Fruit fly (Drosophila melanogaster): ENCODE results near the gene RpS21.
A peak's percentile ranks its signal among the peaks of the same experiment; 100 is the strongest.

The RpS21 gene

DNA sequence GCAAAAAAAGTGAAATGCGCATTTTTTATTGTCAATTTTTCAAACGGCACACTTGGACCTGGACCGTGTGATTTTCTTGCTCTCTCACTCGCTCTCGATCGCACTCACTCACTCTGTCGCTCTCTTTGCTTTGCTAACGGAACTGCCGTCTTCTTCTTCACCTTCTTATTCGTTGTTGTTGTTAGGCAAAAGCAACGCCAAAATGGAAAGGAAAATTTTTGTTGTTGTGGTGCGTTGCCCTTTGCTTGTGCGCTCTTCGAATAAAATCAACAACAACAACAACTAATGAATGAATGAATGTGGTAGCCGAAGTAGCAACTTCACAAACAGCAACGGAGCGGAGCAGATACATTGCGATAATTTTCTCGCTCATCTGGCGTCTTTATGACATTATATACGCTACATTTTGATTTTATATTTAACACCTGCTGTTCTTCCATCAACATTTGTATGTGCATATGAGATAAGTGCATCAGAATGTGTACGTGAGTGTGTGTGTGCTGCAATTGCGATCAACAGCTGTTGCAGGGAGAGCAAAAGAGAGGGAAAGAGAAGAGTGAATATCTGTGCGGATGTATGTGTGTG lies 33.1 kb downstream of the RpS21 start (continued):
- TF ChIP-seq gem (tag; optimal IDR thresholded peaks at IDR 0.05), result no peak
- TF ChIP-seq TFAM (GFP tag; optimal IDR thresholded peaks at IDR 0.05), result no peak
- no peak for TF ChIP-seq CG6689 (GFP tag; IDR thresholded peaks at IDR 0.05)
- peak; percentile 53 for TF ChIP-seq Blimp-1 (GFP tag; optimal IDR thresholded peaks at IDR 0.05)
- TF ChIP-seq Mes4 (GFP tag; optimal IDR thresholded peaks at IDR 0.05), result no peak
- TF ChIP-seq CG11093 (GFP tag; IDR thresholded peaks at IDR 0.05), result no peak
- no peak for TF ChIP-seq CG11398 (GFP tag; optimal IDR thresholded peaks at IDR 0.05)
- TF ChIP-seq bowl (GFP tag; IDR thresholded peaks at IDR 0.05), result no peak
- TF ChIP-seq emc (GFP tag; optimal IDR thresholded peaks at IDR 0.05), result no peak
- TF ChIP-seq CG14860 (GFP tag; IDR thresholded peaks at IDR 0.05; ENCODE audit: partially characterized antibody), result no peak
- TF ChIP-seq jigr1 (GFP tag; IDR thresholded peaks at IDR 0.05), result no peak
- no peak for TF ChIP-seq bab2 (GFP tag; optimal IDR thresholded peaks at IDR 0.05)
- no peak for TF ChIP-seq CG16863 (GFP tag; optimal IDR thresholded peaks at IDR 0.05)
- TF ChIP-seq CG17568 (GFP tag; optimal IDR thresholded peaks at IDR 0.05), result no peak
- TF ChIP-seq CG4360 (GFP tag; IDR thresholded peaks at IDR 0.05), result peak; percentile 99
- TF ChIP-seq CG4282 (GFP tag; optimal IDR thresholded peaks at IDR 0.05), result no peak
- TF ChIP-seq Hmr (GFP tag; optimal IDR thresholded peaks at IDR 0.05), result no peak
- TF ChIP-seq Max (GFP tag; optimal IDR thresholded peaks at IDR 0.05), result no peak
- no peak for TF ChIP-seq CG32767 (GFP tag; IDR thresholded peaks at IDR 0.05)
- TF ChIP-seq mam (GFP tag; optimal IDR thresholded peaks at IDR 0.05), result no peak
- no peak for TF ChIP-seq CG1792 (GFP tag; optimal IDR thresholded peaks at IDR 0.05)
- TF ChIP-seq Meics (GFP tag; optimal IDR thresholded peaks at IDR 0.05), result no peak
- TF ChIP-seq dimm (GFP tag; IDR thresholded peaks at IDR 0.05), result no peak
- no peak for TF ChIP-seq fd64A (GFP tag; optimal IDR thresholded peaks at IDR 0.05)
- no peak for TF ChIP-seq dan (GFP tag; IDR thresholded peaks at IDR 0.05)
- TF ChIP-seq Sox102F (GFP tag; optimal IDR thresholded peaks at IDR 0.05), result no peak
- TF ChIP-seq bbx (GFP tag; IDR thresholded peaks at IDR 0.05; ENCODE audit: partially characterized antibody), result no peak
- peak; percentile 64 for TF ChIP-seq D (optimal IDR thresholded peaks at IDR 0.05)
- no peak for TF ChIP-seq D (GFP tag; optimal IDR thresholded peaks at IDR 0.05)
- TF ChIP-seq CG17328 (GFP tag; IDR thresholded peaks at IDR 0.05), result no peak
- TF ChIP-seq Med (GFP tag), result peak; percentile 72
- TF ChIP-seq fd102C (GFP tag; optimal IDR thresholded peaks at IDR 0.05), result no peak
- TF ChIP-seq Sry-δ (GFP tag; optimal IDR thresholded peaks at IDR 0.05), result no peak
- TF ChIP-seq Stat92E (GFP tag; optimal IDR thresholded peaks at IDR 0.05), result no peak
- TF ChIP-seq eyg (GFP tag; optimal IDR thresholded peaks at IDR 0.05), result no peak
- no peak for TF ChIP-seq HLHmδ (GFP tag; optimal IDR thresholded peaks at IDR 0.05)
- TF ChIP-seq eve (GFP tag; optimal IDR thresholded peaks at IDR 0.05), result peak in 1 of 2 experiments; percentile 84
- TF ChIP-seq CG11504 (tag; optimal IDR thresholded peaks at IDR 0.05), result no peak
- no peak for TF ChIP-seq Lhr (GFP tag; optimal IDR thresholded peaks at IDR 0.05)
- no peak for TF ChIP-seq otp (GFP tag; IDR thresholded peaks at IDR 0.05)
- no peak for TF ChIP-seq ftz-f1 (GFP tag; optimal IDR thresholded peaks at IDR 0.05)
- peak; percentile 70 to 86 for TF ChIP-seq Trl (optimal IDR thresholded peaks at IDR 0.05)
- TF ChIP-seq Trl (GFP tag; optimal IDR thresholded peaks at IDR 0.05), result no peak
- TF ChIP-seq sr (GFP tag; IDR thresholded peaks at IDR 0.05), result no peak
- peak; percentile 84 for TF ChIP-seq cg (GFP tag; optimal IDR thresholded peaks at IDR 0.05)
- TF ChIP-seq zf30C (GFP tag; optimal IDR thresholded peaks at IDR 0.05), result no peak
- no peak for TF ChIP-seq br (optimal IDR thresholded peaks at IDR 0.05)
- TF ChIP-seq p53 (GFP tag; optimal IDR thresholded peaks at IDR 0.05), result no peak
- no peak for TF ChIP-seq ab (GFP tag; optimal IDR thresholded peaks at IDR 0.05)
- no peak for TF ChIP-seq caup (GFP tag; optimal IDR thresholded peaks at IDR 0.05; ENCODE audit: severe bottlenecking)
- TF ChIP-seq stwl (tag; optimal IDR thresholded peaks at IDR 0.05), result no peak
- TF ChIP-seq esg (GFP tag; conservative IDR thresholded peaks at IDR 0.05), result no peak

Data from whole organism, embryonic.